Worm (Caenorhabditis elegans) whole organism, L1 larva: ENCODE measurements around the gene srz-74.

Experiments
- C34B4.2 ChIP-seq: sonication (generic microtip); optimal IDR thresholded peaks from 2 replicates; lab custom pipeline; 2017; ENCODE audit warnings: mild to moderate bottlenecking, missing genetic modification characterization, missing compliant biosample characterization
- alr-1 ChIP-seq: fragments of 200-800 bp; sonication (Bioruptor generic); optimal IDR thresholded peaks from 2 replicates; lab custom pipeline; 2018; ENCODE audit warnings: borderline replicate concordance, mild to moderate bottlenecking, missing genetic modification characterization, missing compliant biosample characterization
- dpl-1 ChIP-seq, 3 experiments: fragments of 150-350 bp in 2 of 3; sonication (generic microtip) in 1 of 3; optimal IDR thresholded peaks; 2 replicates each; lab custom pipeline; 2014 to 2017; ENCODE audit warnings: missing biosample characterization in 3 of 3, missing genetic modification characterization in 3 of 3, missing genetic modification reagents in 3 of 3
- dsc-1 ChIP-seq: sonication (generic microtip); optimal IDR thresholded peaks from 2 replicates; lab custom pipeline; 2016; ENCODE audit warnings: mild to moderate bottlenecking, missing genetic modification characterization, missing compliant biosample characterization
- elt-3 ChIP-seq, 6 experiments: fragments of 150-350 bp in 1 of 6; sonication (generic microtip); optimal IDR thresholded peaks; 2 replicates each; lab custom pipeline; 2017 to 2018; ENCODE audit warnings: missing biosample characterization in 6 of 6, missing genetic modification characterization in 6 of 6, inconsistent platforms in 1 of 6
- isw-1 ChIP-seq: fragments of 200-800 bp; sonication (Bioruptor generic); IDR thresholded peaks from 2 replicates; pipeline ENCODE4 v1.3.6; 2022; ENCODE audit warnings: missing genetic modification characterization, missing compliant biosample characterization
- lin-15B ChIP-seq: fragments of 150-350 bp; sonication (generic microtip); optimal IDR thresholded peaks from 3 replicates; lab custom pipeline; 2014; ENCODE audit warnings: missing biosample characterization, missing genetic modification characterization
- lsy-2 ChIP-seq, 2 experiments: fragments of 150-350 bp; optimal IDR thresholded peaks; 2 replicates each; lab custom pipeline; 2014; ENCODE audit warnings: missing biosample characterization in 2 of 2, missing genetic modification characterization in 2 of 2
- mdl-1 ChIP-seq, 2 experiments: fragments of 150-350 bp; optimal IDR thresholded peaks; 2 replicates each; lab custom pipeline; 2014 to 2017; ENCODE audit warnings: missing biosample characterization in 2 of 2, missing genetic modification characterization in 2 of 2, inconsistent platforms in 1 of 2
- nhr-11 ChIP-seq: fragments of 150-350 bp; optimal IDR thresholded peaks from 2 replicates; lab custom pipeline; 2014; ENCODE audit warnings: missing biosample characterization, missing genetic modification characterization
- nhr-12 ChIP-seq: sonication (generic microtip); optimal IDR thresholded peaks from 2 replicates; lab custom pipeline; 2017; ENCODE audit warnings: missing biosample characterization, missing genetic modification characterization
- snpc-4 ChIP-seq: fragments of 150-350 bp; optimal IDR thresholded peaks from 2 replicates; lab custom pipeline; 2014; ENCODE audit warnings: missing biosample characterization, missing genetic modification characterization
- zag-1 ChIP-seq: fragments of 150-350 bp; optimal IDR thresholded peaks from 2 replicates; lab custom pipeline; 2014; ENCODE audit warnings: missing biosample characterization, missing genetic modification characterization
- ztf-4 ChIP-seq: fragments of 150-350 bp; optimal IDR thresholded peaks from 2 replicates; lab custom pipeline; 2014; ENCODE audit warnings: missing biosample characterization, missing genetic modification characterization

DNA sequence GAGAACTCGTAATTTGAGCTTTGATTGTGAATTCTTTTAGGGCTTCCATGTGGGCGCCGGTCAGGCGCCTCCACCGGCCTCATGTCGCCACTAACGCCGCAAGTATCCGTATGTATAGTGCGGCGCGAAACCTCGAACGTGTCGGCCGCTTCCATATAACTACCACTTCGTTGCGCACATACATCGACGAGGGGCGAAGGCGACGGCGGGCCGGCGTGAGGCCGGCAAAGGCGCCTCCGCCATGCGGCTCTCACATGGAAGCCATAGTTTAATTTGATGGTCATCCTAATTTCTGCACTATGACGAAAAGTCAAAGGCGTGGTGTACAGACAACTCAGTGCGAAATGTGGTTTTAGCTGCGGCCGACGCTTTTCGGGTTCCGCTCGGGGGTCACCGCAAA, 19.2 kb upstream of the srz-74 start:
- TF ChIP-seq zag-1 (no peak), dpl-1 (GFP tag; optimal IDR thresholded peaks at IDR 0.05; lab: Kevin White, UChicago) (no peak), lsy-2 (tag; optimal IDR thresholded peaks at IDR 0.05; lab: Kevin White, UChicago) (no peak), nhr-11 (no peak), snpc-4 (no peak), mdl-1 (tag; optimal IDR thresholded peaks at IDR 0.05; lab: Kevin White, UChicago) (no peak), ztf-4 (tag; lab: Kevin White, UChicago) (no peak), nhr-12 (no peak), elt-3 (tag; optimal IDR thresholded peaks at IDR 0.05; lab: Kevin White, UChicago) (no peak), C34B4.2 (tag; lab: Kevin White, UChicago) (no peak), isw-1 (GFP tag; lab: Robert Waterston, UW) (no peak), alr-1 (tag; lab: Kevin White, UChicago) (no peak), dsc-1 (no peak), lin-15B (no peak)
